Worm (Caenorhabditis elegans) whole organism, young adult: ENCODE results near the gene mdt-8.

Source experiments
- Y53F4B.3 ChIP-seq: fragments of 200-800 bp; sonication (Bioruptor generic); IDR thresholded peaks from 2 replicates; pipeline ENCODE4 v1.3.6; 2022; ENCODE audit warnings: missing genetic modification reagents, missing genetic modification characterization, missing compliant biosample characterization
- Y79H2A.3 ChIP-seq: fragments of 200-800 bp; sonication (Bioruptor generic); conservative IDR thresholded peaks from 2 replicates; pipeline ENCODE4 v1.3.6; 2022; ENCODE audit warnings: missing genetic modification reagents, missing genetic modification characterization, missing compliant biosample characterization
- ama-1 ChIP-seq, 3 experiments: fragments of 150-350 bp in 1 of 3; sonication (generic microtip) in 2 of 3; optimal IDR thresholded peaks; 2 replicates each; lab custom pipeline; 2014 to 2018; ENCODE audit warnings: missing biosample characterization in 2 of 3, missing genetic modification characterization in 2 of 3, missing genetic modification reagents in 2 of 3
- cebp-1 ChIP-seq, 2 experiments: fragments of 200-800 bp in 1 of 2; sonication (Bioruptor generic) in 1 of 2; sonication (generic microtip) in 1 of 2; IDR thresholded peaks in 1 of 2; optimal IDR thresholded peaks in 1 of 2; 2 replicates each; pipeline versions ENCODE4 v1.3.6 to Lab custom; 2017 to 2022; ENCODE audit warnings: missing compliant biosample characterization in 2 of 2, missing genetic modification characterization in 2 of 2, mild to moderate bottlenecking in 1 of 2, missing genetic modification reagents in 1 of 2, moderate library complexity in 1 of 2
- chd-7 ChIP-seq: sonication (generic microtip); optimal IDR thresholded peaks from 2 replicates; lab custom pipeline; 2016; ENCODE audit warnings: mild to moderate bottlenecking, missing genetic modification characterization, moderate library complexity, missing compliant biosample characterization
- dox-1 ChIP-seq: fragments of 200-800 bp; sonication (Bioruptor generic); IDR thresholded peaks from 2 replicates; pipeline ENCODE4 v1.3.6; 2022; ENCODE audit warnings: missing genetic modification reagents, missing genetic modification characterization, missing compliant biosample characterization
- dpff-1 ChIP-seq: sonication (generic microtip); optimal IDR thresholded peaks from 2 replicates; lab custom pipeline; 2017; ENCODE audit warnings: mild to moderate bottlenecking, missing genetic modification characterization, missing compliant biosample characterization
- gei-17 ChIP-seq: fragments of 200-800 bp; sonication (Bioruptor generic); optimal IDR thresholded peaks from 2 replicates; lab custom pipeline; 2018; ENCODE audit warnings: mild to moderate bottlenecking, missing genetic modification characterization, missing compliant biosample characterization
- nfyb-1 ChIP-seq: fragments of 200-800 bp; sonication (Bioruptor generic); IDR thresholded peaks from 2 replicates; pipeline ENCODE4 v1.3.6; 2022; ENCODE audit warnings: missing genetic modification reagents, missing genetic modification characterization, missing compliant biosample characterization
- nhr-120 ChIP-seq: fragments of 200-800 bp; sonication (Bioruptor generic); IDR thresholded peaks from 2 replicates; pipeline ENCODE4 v1.3.6; 2022; ENCODE audit warnings: missing genetic modification characterization, missing compliant biosample characterization
- unc-62 ChIP-seq: fragments of 150-350 bp; optimal IDR thresholded peaks from 2 replicates; lab custom pipeline; 2014; ENCODE audit warnings: missing biosample characterization, missing genetic modification reagents, missing genetic modification characterization

- TF ChIP-seq gei-17 (GFP tag; lab: Kevin White, UChicago) (no peak), chd-7 (tag; lab: Kevin White, UChicago) (no peak), ama-1 (optimal IDR thresholded peaks at IDR 0.05; lab: Kevin White, UChicago) (no peak), ama-1 (GFP tag; optimal IDR thresholded peaks at IDR 0.05; lab: Kevin White, UChicago) (no peak), dpff-1 (tag; lab: Kevin White, UChicago) (no peak), nfyb-1 (no peak), cebp-1 (GFP tag; IDR thresholded peaks at IDR 0.05; lab: Robert Waterston, UW) (no peak), cebp-1 (tag; optimal IDR thresholded peaks at IDR 0.05; lab: Kevin White, UChicago) (no peak), Y79H2A.3 (no peak), Y53F4B.3 (GFP tag; lab: Robert Waterston, UW) (no peak), nhr-120 (GFP tag; lab: Robert Waterston, UW) (no peak), unc-62 (no peak), dox-1 (GFP tag; lab: Robert Waterston, UW) (no peak)
Observed at ce11 chrII:11526954-11527353, 6.7 kb downstream of the mdt-8 start, which contains the start of gene age-1.
